Worm (Caenorhabditis elegans) whole organism, midembryonic: ENCODE results near the gene cpt-4.

Experiments used
- T22C8.4 ChIP-seq: fragments of 200-800 bp; sonication (Bioruptor generic); IDR thresholded peaks from 2 replicates; pipeline ENCODE4 v1.3.6; 2022; ENCODE audit warnings: missing genetic modification characterization, missing compliant biosample characterization
- cog-1 ChIP-seq: sonication (generic microtip); optimal IDR thresholded peaks from 2 replicates; lab custom pipeline; 2016; ENCODE audit warnings: missing genetic modification characterization, missing compliant biosample characterization
- flt-1 ChIP-seq: fragments of 200-800 bp; sonication (Bioruptor generic); IDR thresholded peaks from 2 replicates; pipeline ENCODE4 v1.3.6; 2022; ENCODE audit warnings: missing genetic modification characterization, missing compliant biosample characterization
- klf-2 ChIP-seq: fragments of 200-800 bp; sonication (Bioruptor generic); conservative IDR thresholded peaks from 2 replicates; pipeline ENCODE4 v1.3.6; 2022; ENCODE audit warnings: missing genetic modification reagents, missing genetic modification characterization, missing compliant biosample characterization
- med-1 ChIP-seq: sonication (generic microtip); optimal IDR thresholded peaks from 2 replicates; lab custom pipeline; 2017; ENCODE audit warnings: missing genetic modification characterization, mild to moderate bottlenecking, missing compliant biosample characterization, antibody characterized with exemption, missing genetic modification reagents; ENCODE audit not compliant: insufficient read depth
- ref-1 ChIP-seq: fragments of 200-800 bp; sonication (Bioruptor generic); conservative IDR thresholded peaks from 2 replicates; pipeline ENCODE4 v1.3.6; 2022; ENCODE audit warnings: missing genetic modification reagents, missing genetic modification characterization, missing compliant biosample characterization
- tab-1 ChIP-seq: fragments of 200-800 bp; sonication (Bioruptor generic); IDR thresholded peaks from 2 replicates; pipeline ENCODE4 v1.3.6; 2022; ENCODE audit warnings: missing genetic modification characterization, missing compliant biosample characterization
- ztf-23 ChIP-seq: fragments of 200-800 bp; sonication (Bioruptor generic); IDR thresholded peaks from 2 replicates; pipeline ENCODE4 v1.3.6; 2022; ENCODE audit warnings: missing genetic modification reagents, missing genetic modification characterization, missing compliant biosample characterization
- ztf-29 ChIP-seq: fragments of 200-800 bp; sonication (Bioruptor generic); IDR thresholded peaks from 2 replicates; pipeline ENCODE4 v1.3.6; 2022; ENCODE audit warnings: missing genetic modification reagents, missing genetic modification characterization, missing compliant biosample characterization

DNA sequence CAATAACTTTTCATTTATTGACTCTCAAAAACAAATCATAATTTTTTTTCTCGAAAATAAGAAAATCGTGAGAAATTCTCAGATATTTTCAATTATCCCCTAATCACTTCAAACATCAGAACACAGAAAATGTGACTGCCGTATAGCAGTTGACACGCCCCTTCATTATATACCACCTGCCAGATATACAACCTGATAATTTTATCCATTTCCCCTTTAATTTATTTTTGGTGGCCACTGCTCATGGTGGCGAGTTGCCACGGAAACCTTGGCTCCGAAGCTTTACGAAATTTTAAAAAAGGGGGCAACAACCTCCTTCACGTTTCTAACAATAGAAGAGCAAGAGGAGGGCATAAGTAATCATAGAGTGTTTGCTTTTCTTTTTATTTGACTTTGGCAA, 10.8 kb downstream of the cpt-4 start:
- no peak for TF ChIP-seq med-1 (GFP tag; lab: Kevin White, UChicago)
- no peak for TF ChIP-seq flt-1 (GFP tag; lab: Robert Waterston, UW)
- TF ChIP-seq ref-1 (GFP tag; lab: Robert Waterston, UW), result no peak
- 0 out of 2 replicates have a peak, but pooled peaks have one; percentile 10 for TF ChIP-seq ztf-29
- no peak for TF ChIP-seq klf-2 (GFP tag; lab: Robert Waterston, UW)
- no peak for TF ChIP-seq T22C8.4 (GFP tag; lab: Robert Waterston, UW)
- TF ChIP-seq tab-1 (GFP tag; lab: Robert Waterston, UW), result no peak
- no peak for TF ChIP-seq ztf-23
- TF ChIP-seq cog-1 (tag; lab: Kevin White, UChicago), result no peak
